Fruit fly (Drosophila melanogaster) Kc167 (cell line): ENCODE data around the gene SNRPG.

Experiments used
- Myc ChIP-seq: fragments of >200 bp; optimal IDR thresholded peaks from 2 replicates; lab custom pipeline; 2017; ENCODE audit warnings: missing external identifiers
- Sin3A ChIP-seq: fragments of >200 bp; optimal IDR thresholded peaks from 2 replicates; lab custom pipeline; 2018; ENCODE audit warnings: missing external identifiers
- h ChIP-seq: fragments of >200 bp; optimal IDR thresholded peaks from 3 replicates; lab custom pipeline; 2018; ENCODE audit warnings: missing external identifiers
- psq ChIP-seq: fragments of >200 bp; optimal IDR thresholded peaks from 2 replicates; lab custom pipeline; 2017; ENCODE audit warnings: missing external identifiers
- ttk ChIP-seq: sonication (Bioruptor generic); optimal IDR thresholded peaks from 2 replicates; lab custom pipeline; 2017; ENCODE audit warnings: missing external identifiers

DNA sequence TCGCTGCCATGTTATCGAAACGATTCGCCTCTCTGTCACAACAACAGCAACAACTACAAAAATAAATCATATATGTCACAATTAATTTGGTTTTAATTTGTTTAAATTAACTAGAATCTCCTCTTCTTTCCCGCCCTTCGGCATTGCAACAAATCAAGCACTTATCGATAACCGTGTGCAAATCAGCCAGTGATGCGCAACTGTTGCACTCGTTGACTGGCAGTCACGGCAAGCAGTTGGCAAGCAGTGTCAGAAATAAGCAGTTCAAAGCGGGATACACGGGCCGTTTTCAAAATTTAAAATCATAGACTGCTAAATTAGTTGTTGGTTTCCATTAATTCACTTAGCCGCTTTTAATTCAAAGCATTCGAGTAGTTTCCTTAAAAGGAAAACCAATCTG is 43.5 kb upstream of the SNRPG start, which contains the start of gene Axs:
- TF ChIP-seq ttk (no peak), Myc (no peak), Sin3A (lab: Kevin White, UChicago) (no peak), h (no peak), psq (lab: Kevin White, UChicago) (no peak)
